Worm (Caenorhabditis elegans): ENCODE results near the gene psf-1.

ce11 chrII:10012490-10012889 lies 44.0 kb downstream of the psf-1 start:
- TF ChIP-seq blmp-1 (tag; optimal IDR thresholded peaks at IDR 0.05; ENCODE audit: insufficient read depth) (no peak), nhr-10 (tag; optimal IDR thresholded peaks at IDR 0.05) (no peak), ama-1 (optimal IDR thresholded peaks at IDR 0.05) (no peak), unc-39 (tag; optimal IDR thresholded peaks at IDR 0.05) (no peak), peb-1 (tag; optimal IDR thresholded peaks at IDR 0.05) (no peak), skn-1 (tag; optimal IDR thresholded peaks at IDR 0.05) (no peak), sem-4 (tag; optimal IDR thresholded peaks at IDR 0.05) (no peak), alr-1 (tag; optimal IDR thresholded peaks at IDR 0.05) (no peak), nhr-25 (tag; optimal IDR thresholded peaks at IDR 0.05) (peak; percentile 24), unc-62 (GFP tag; optimal IDR thresholded peaks at IDR 0.05) (no peak), ZK546.5 (tag; optimal IDR thresholded peaks at IDR 0.05) (no peak), ceh-82 (tag; optimal IDR thresholded peaks at IDR 0.05) (no peak)
